Fruit fly (Drosophila melanogaster) whole organism, embryonic: ENCODE data around the gene TwdlW.

ENCODE experiments used
- Ada2b ChIP-seq: fragments of 200-800 bp; sonication (Bioruptor generic); IDR thresholded peaks from 2 replicates; pipeline ENCODE4 v1.3.6; 2022; ENCODE audit warnings: missing biosample characterization, missing genetic modification characterization
- Atf6 ChIP-seq: fragments of 200-800 bp; sonication (Bioruptor generic); IDR thresholded peaks from 2 replicates; pipeline ENCODE4 v1.3.6; 2022; ENCODE audit warnings: missing biosample characterization, missing genetic modification characterization
- CG10543 ChIP-seq: fragments of 200-800 bp; sonication (Bioruptor generic); optimal IDR thresholded peaks from 3 replicates; lab custom pipeline; 2017; ENCODE audit warnings: missing biosample characterization, mild to moderate bottlenecking, missing genetic modification characterization, moderate library complexity
- CG11085 ChIP-seq: fragments of 200-800 bp; sonication (Bioruptor generic); IDR thresholded peaks from 2 replicates; pipeline ENCODE4 v1.3.6; 2022; ENCODE audit warnings: missing biosample characterization, missing genetic modification characterization
- CG11696 ChIP-seq: fragments of 200-800 bp; sonication (Bioruptor generic); IDR thresholded peaks from 2 replicates; pipeline ENCODE4 v1.3.6; 2022; ENCODE audit warnings: missing biosample characterization, missing genetic modification characterization
- CG12219 ChIP-seq: fragments of 200-800 bp; sonication (Bioruptor generic); optimal IDR thresholded peaks from 3 replicates; lab custom pipeline; 2018; ENCODE audit warnings: missing biosample characterization, mild to moderate bottlenecking, missing genetic modification characterization
- CG16779 ChIP-seq: fragments of 200-800 bp; sonication (Bioruptor generic); IDR thresholded peaks from 2 replicates; pipeline ENCODE4 v1.3.6; 2022; ENCODE audit warnings: missing biosample characterization, missing genetic modification characterization
- CG17186 ChIP-seq: fragments of 200-800 bp; sonication (Bioruptor generic); optimal IDR thresholded peaks from 3 replicates; lab custom pipeline; 2017; ENCODE audit warnings: missing biosample characterization, missing genetic modification reagents, missing genetic modification characterization
- CG2889 ChIP-seq: fragments of 200-800 bp; sonication (Bioruptor generic); IDR thresholded peaks from 3 replicates; pipeline ENCODE4 v1.3.6; 2022; ENCODE audit warnings: missing biosample characterization, missing genetic modification characterization
- CG3065 ChIP-seq: fragments of 200-800 bp; sonication (Bioruptor generic); optimal IDR thresholded peaks from 2 replicates; lab custom pipeline; 2016; ENCODE audit warnings: missing biosample characterization, missing genetic modification characterization
- CG3281 ChIP-seq: fragments of 200-800 bp; sonication (Bioruptor generic); optimal IDR thresholded peaks from 3 replicates; lab custom pipeline; 2017; ENCODE audit warnings: missing biosample characterization, mild to moderate bottlenecking, missing genetic modification characterization
- CG3726 ChIP-seq: fragments of 200-800 bp; sonication (Bioruptor generic); IDR thresholded peaks from 3 replicates; pipeline ENCODE4, ENCODE4 v1.3.6; 2022; ENCODE audit warnings: missing biosample characterization, missing genetic modification characterization
- CG3838 ChIP-seq: fragments of 200-800 bp; sonication (Bioruptor generic); optimal IDR thresholded peaks from 3 replicates; lab custom pipeline; 2016; ENCODE audit warnings: missing biosample characterization, missing genetic modification characterization
- CG43689 ChIP-seq: fragments of 200-800 bp; sonication (Bioruptor generic); IDR thresholded peaks from 2 replicates; pipeline ENCODE4 v1.3.6; 2022; ENCODE audit warnings: missing biosample characterization, missing genetic modification characterization
- CG4424 ChIP-seq: fragments of 200-800 bp; sonication (Bioruptor generic); optimal IDR thresholded peaks from 3 replicates; lab custom pipeline; 2016; ENCODE audit warnings: missing biosample characterization, missing genetic modification characterization
- CG6683 ChIP-seq: fragments of 200-800 bp; sonication (Bioruptor generic); optimal IDR thresholded peaks from 2 replicates; lab custom pipeline; 2017; ENCODE audit warnings: missing biosample characterization, mild to moderate bottlenecking, missing genetic modification characterization, missing genetic modification reagents
- CG6813 ChIP-seq: fragments of 200-800 bp; sonication (Bioruptor generic); optimal IDR thresholded peaks from 2 replicates; lab custom pipeline; 2017; ENCODE audit warnings: missing biosample characterization, missing genetic modification characterization, mild to moderate bottlenecking, moderate library complexity, missing genetic modification reagents
- CG7963 ChIP-seq: fragments of 200-800 bp; sonication (Bioruptor generic); IDR thresholded peaks from 3 replicates; pipeline ENCODE4 v1.3.6; 2022; ENCODE audit warnings: missing biosample characterization, missing genetic modification characterization; ENCODE audit not compliant: partially characterized antibody
- CG8281 ChIP-seq: fragments of 200-800 bp; sonication (Bioruptor generic); optimal IDR thresholded peaks from 2 replicates; lab custom pipeline; 2018; ENCODE audit warnings: missing biosample characterization, mild to moderate bottlenecking, missing genetic modification characterization, moderate library complexity
- CG8290 ChIP-seq, 3 experiments: fragments of 200-800 bp; sonication (Bioruptor generic); optimal IDR thresholded peaks; 2 replicates each; lab custom pipeline; 2016 to 2019; ENCODE audit warnings: missing biosample characterization in 3 of 3, missing genetic modification characterization in 3 of 3, mild to moderate bottlenecking in 2 of 3, moderate library complexity in 1 of 3
- CG8944 ChIP-seq: fragments of 200-800 bp; sonication (Bioruptor generic); optimal IDR thresholded peaks from 3 replicates; lab custom pipeline; 2016; ENCODE audit warnings: missing biosample characterization, missing genetic modification characterization
- CHES-1-like ChIP-seq: fragments of 200-800 bp; sonication (Bioruptor generic); optimal IDR thresholded peaks from 2 replicates; lab custom pipeline; 2016; ENCODE audit warnings: missing biosample characterization, missing genetic modification characterization
- D19B ChIP-seq: fragments of 200-800 bp; sonication (Bioruptor generic); optimal IDR thresholded peaks from 2 replicates; lab custom pipeline; 2017; ENCODE audit warnings: missing biosample characterization, mild to moderate bottlenecking, missing genetic modification characterization
- Dbx ChIP-seq: fragments of 200-800 bp; sonication (Bioruptor generic); IDR thresholded peaks from 3 replicates; pipeline ENCODE4 v1.3.6; 2022; ENCODE audit warnings: missing biosample characterization, missing genetic modification characterization
- Drgx ChIP-seq: fragments of 200-800 bp; sonication (Bioruptor generic); IDR thresholded peaks from 2 replicates; pipeline ENCODE4 v1.3.6; 2022; ENCODE audit warnings: missing biosample characterization, missing genetic modification characterization
- Elba2 ChIP-seq: fragments of 200-800 bp; sonication (Bioruptor generic); optimal IDR thresholded peaks from 3 replicates; lab custom pipeline; 2016; ENCODE audit warnings: missing biosample characterization, missing genetic modification characterization
- HmgZ ChIP-seq: fragments of 200-800 bp; sonication (Bioruptor generic); optimal IDR thresholded peaks from 2 replicates; lab custom pipeline; 2018; ENCODE audit warnings: missing biosample characterization, mild to moderate bottlenecking, missing genetic modification characterization
- Hsf ChIP-seq: fragments of 200-800 bp; sonication (Bioruptor generic); optimal IDR thresholded peaks from 3 replicates; lab custom pipeline; 2016; ENCODE audit warnings: missing biosample characterization, missing genetic modification characterization
- MESR4 ChIP-seq: fragments of 200-800 bp; sonication (Bioruptor generic); optimal IDR thresholded peaks from 2 replicates; lab custom pipeline; 2018; ENCODE audit warnings: missing biosample characterization, mild to moderate bottlenecking, missing genetic modification characterization, moderate library complexity
- Nf-YA ChIP-seq: fragments of 200-800 bp; sonication (Bioruptor generic); IDR thresholded peaks from 2 replicates; pipeline ENCODE4 v1.3.6; 2022; ENCODE audit warnings: missing biosample characterization, missing genetic modification characterization
- Opbp ChIP-seq: fragments of 200-800 bp; sonication (Bioruptor generic); IDR thresholded peaks from 3 replicates; pipeline ENCODE4 v1.3.6; 2022; ENCODE audit warnings: missing biosample characterization, missing genetic modification characterization; ENCODE audit not compliant: partially characterized antibody
- Ptx1 ChIP-seq: fragments of 200-800 bp; sonication (Bioruptor generic); IDR thresholded peaks from 2 replicates; pipeline ENCODE4 v1.3.6; 2022; ENCODE audit warnings: missing biosample characterization, missing genetic modification characterization
- Rfx ChIP-seq: fragments of 200-800 bp; sonication (Bioruptor generic); IDR thresholded peaks from 2 replicates; pipeline ENCODE4 v1.3.6; 2022; ENCODE audit warnings: missing biosample characterization, missing genetic modification characterization
- Trl ChIP-seq, 3 experiments: fragments of >200 bp in 2 of 3; fragments of 200-800 bp in 1 of 3; sonication (Bioruptor generic) in 1 of 3; optimal IDR thresholded peaks; 2 replicates in 1 of 3; 3 replicates in 2 of 3; lab custom pipeline; 2016 to 2017; ENCODE audit warnings: missing biosample characterization in 1 of 3, missing genetic modification characterization in 1 of 3
- ab ChIP-seq: fragments of 200-800 bp; sonication (Bioruptor generic); optimal IDR thresholded peaks from 2 replicates; lab custom pipeline; 2016; ENCODE audit warnings: missing biosample characterization, missing genetic modification characterization
- bbx ChIP-seq: fragments of 200-800 bp; sonication (Bioruptor generic); IDR thresholded peaks from 2 replicates; pipeline ENCODE4 v1.3.6; 2022; ENCODE audit warnings: missing biosample characterization, missing genetic modification characterization; ENCODE audit not compliant: partially characterized antibody
- cad ChIP-seq: fragments of >200 bp; optimal IDR thresholded peaks from 2 replicates; lab custom pipeline; 2017; ENCODE audit warnings: missing biosample characterization, missing genetic modification characterization
- cg ChIP-seq: fragments of 200-800 bp; sonication (Bioruptor generic); optimal IDR thresholded peaks from 3 replicates; lab custom pipeline; 2019; ENCODE audit warnings: missing biosample characterization, mild to moderate bottlenecking, missing genetic modification characterization, moderate library complexity
- ewg ChIP-seq: fragments of 200-800 bp; sonication (Bioruptor generic); optimal IDR thresholded peaks from 3 replicates; lab custom pipeline; 2017; ENCODE audit warnings: mild to moderate bottlenecking, missing biosample characterization, missing genetic modification reagents, missing genetic modification characterization
- gro ChIP-seq: fragments of 200-800 bp; sonication (Bioruptor generic); optimal IDR thresholded peaks from 2 replicates; lab custom pipeline; 2016; ENCODE audit warnings: missing biosample characterization, missing genetic modification characterization
- gt ChIP-seq: fragments of 200-800 bp; sonication (Bioruptor generic); IDR thresholded peaks from 2 replicates; pipeline ENCODE4 v1.3.6; 2022; ENCODE audit warnings: missing biosample characterization, missing genetic modification characterization
- kay ChIP-seq: fragments of 200-800 bp; sonication (Bioruptor generic); optimal IDR thresholded peaks from 2 replicates; lab custom pipeline; 2016; ENCODE audit warnings: missing biosample characterization, missing genetic modification characterization
- lov ChIP-seq, 2 experiments: fragments of 200-800 bp in 1 of 2; fragments of >200 bp in 1 of 2; sonication (Bioruptor generic) in 1 of 2; IDR thresholded peaks in 1 of 2; optimal IDR thresholded peaks in 1 of 2; 2 replicates in 1 of 2; 3 replicates in 1 of 2; pipeline versions ENCODE4 v1.3.6 to Lab custom; 2017 to 2022; ENCODE audit warnings: missing biosample characterization in 1 of 2, missing genetic modification characterization in 1 of 2
- mirr ChIP-seq: fragments of 200-800 bp; sonication (Bioruptor generic); optimal IDR thresholded peaks from 3 replicates; lab custom pipeline; 2018; ENCODE audit warnings: missing biosample characterization, mild to moderate bottlenecking, missing genetic modification characterization
- pita ChIP-seq: fragments of 200-800 bp; sonication (Bioruptor generic); optimal IDR thresholded peaks from 2 replicates; lab custom pipeline; 2017; ENCODE audit warnings: missing biosample characterization, mild to moderate bottlenecking, missing genetic modification characterization
- ranshi ChIP-seq: fragments of 200-800 bp; sonication (Bioruptor generic); IDR thresholded peaks from 2 replicates; pipeline ENCODE4 v1.3.6; 2022; ENCODE audit warnings: missing biosample characterization, missing genetic modification characterization
- row ChIP-seq: fragments of 200-800 bp; sonication (Bioruptor generic); IDR thresholded peaks from 3 replicates; pipeline ENCODE4 v1.3.6; 2022; ENCODE audit warnings: missing biosample characterization, missing genetic modification characterization
- stc ChIP-seq: fragments of 200-800 bp; sonication (Bioruptor generic); IDR thresholded peaks from 2 replicates; pipeline ENCODE4 v1.3.6; 2022; ENCODE audit warnings: missing biosample characterization, missing genetic modification characterization
- wek ChIP-seq: fragments of 200-800 bp; sonication (Bioruptor generic); optimal IDR thresholded peaks from 3 replicates; lab custom pipeline; 2018; ENCODE audit warnings: missing biosample characterization, mild to moderate bottlenecking, missing genetic modification characterization, moderate library complexity
- yki ChIP-seq: fragments of >200 bp; optimal IDR thresholded peaks from 3 replicates; lab custom pipeline; 2018

The TwdlW gene

DNA sequence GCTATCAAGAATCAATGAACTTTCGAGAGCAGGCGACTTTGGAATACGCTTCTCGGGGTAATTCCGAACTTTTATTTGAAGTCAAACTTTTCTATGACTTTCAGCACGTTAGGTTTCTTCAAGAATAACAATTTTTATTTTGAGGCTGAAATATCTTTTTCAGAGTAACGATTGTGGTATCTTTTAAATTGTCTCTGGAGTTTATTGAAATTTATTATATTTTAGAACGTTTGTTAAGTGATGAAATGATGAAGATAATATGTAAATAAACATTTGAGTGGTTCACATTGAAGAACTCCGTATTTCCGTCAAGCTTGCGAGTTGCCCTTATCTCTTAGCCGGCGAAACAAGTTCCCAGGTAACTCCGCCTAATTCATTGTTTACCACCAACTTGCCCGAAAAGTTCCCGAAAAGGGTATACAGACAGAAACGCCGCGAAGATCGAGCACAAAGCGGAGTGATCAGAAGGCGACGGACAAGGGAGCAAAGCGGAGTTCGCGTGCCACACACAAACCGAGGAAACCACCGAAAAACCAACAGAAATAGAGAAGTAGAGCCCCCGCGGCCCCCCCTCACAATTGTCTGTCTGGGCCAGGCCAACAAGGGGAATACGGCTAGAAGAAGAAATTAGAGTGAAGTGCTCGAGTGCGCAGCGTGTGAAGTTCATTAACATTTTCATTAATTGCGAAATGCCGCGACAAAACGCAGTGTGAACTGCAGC lies 24.4 kb downstream of the TwdlW start (continued):
- TF ChIP-seq lov (optimal IDR thresholded peaks at IDR 0.05; lab: Kevin White, UChicago) (no peak), lov (GFP tag; IDR thresholded peaks at IDR 0.05; lab: Robert Waterston, UW) (no peak), Atf6 (GFP tag; lab: Robert Waterston, UW) (no peak), Dbx (GFP tag; lab: Robert Waterston, UW) (no peak), CG3281 (GFP tag; lab: Kevin White, UChicago) (no peak), Ada2b (GFP tag; lab: Robert Waterston, UW) (no peak), Opbp (GFP tag; lab: Robert Waterston, UW) (no peak), CG10543 (GFP tag; lab: Kevin White, UChicago) (no peak), ewg (no peak), CG2889 (no peak), D19B (GFP tag; lab: Kevin White, UChicago) (no peak), CG4424 (GFP tag; lab: Kevin White, UChicago) (peak; percentile 24), yki (lab: Kevin White, UChicago) (no peak), CHES-1-like (GFP tag; lab: Kevin White, UChicago) (no peak), ranshi (GFP tag; lab: Robert Waterston, UW) (no peak), CG11085 (GFP tag; lab: Robert Waterston, UW) (no peak), Trl (optimal IDR thresholded peaks at IDR 0.05; lab: Kevin White, UChicago) (no peak), Trl (GFP tag; optimal IDR thresholded peaks at IDR 0.05; lab: Kevin White, UChicago) (no peak), stc (GFP tag; lab: Robert Waterston, UW) (no peak), CG11696 (GFP tag; lab: Robert Waterston, UW) (no peak), Rfx (GFP tag; lab: Robert Waterston, UW) (no peak), ab (GFP tag; lab: Kevin White, UChicago) (no peak), CG8281 (tag; lab: Kevin White, UChicago) (no peak), CG17186 (GFP tag; lab: Kevin White, UChicago) (no peak), CG6683 (GFP tag; lab: Kevin White, UChicago) (no peak), MESR4 (GFP tag; lab: Kevin White, UChicago) (no peak), row (peak; percentile 53; the same call in 2 of the 3 replicates), mirr (GFP tag; lab: Kevin White, UChicago) (no peak), wek (GFP tag; lab: Kevin White, UChicago) (no peak), Drgx (GFP tag; lab: Robert Waterston, UW) (no peak), gro (no peak), cad (no peak), pita (GFP tag; lab: Kevin White, UChicago) (no peak), kay (GFP tag; lab: Kevin White, UChicago) (no peak), CG43689 (no peak), CG12219 (no peak), cg (GFP tag; lab: Kevin White, UChicago) (no peak), CG7963 (GFP tag; lab: Robert Waterston, UW) (no peak), Elba2 (GFP tag; lab: Kevin White, UChicago) (no peak), bbx (GFP tag; lab: Robert Waterston, UW) (no peak), CG3838 (GFP tag; lab: Kevin White, UChicago) (no peak), Hsf (GFP tag; lab: Kevin White, UChicago) (peak; percentile 11), CG8944 (no peak), CG8290 (GFP tag; optimal IDR thresholded peaks at IDR 0.05; lab: Kevin White, UChicago) (no peak), CG8290 (tag; optimal IDR thresholded peaks at IDR 0.05; lab: Kevin White, UChicago) (no peak), HmgZ (tag; lab: Kevin White, UChicago) (no peak), Nf-YA (GFP tag; lab: Robert Waterston, UW) (no peak), CG3726 (GFP tag; lab: Robert Waterston, UW) (0 out of 3 replicates have a peak, but pooled peaks have one; percentile 5), CG16779 (GFP tag; lab: Robert Waterston, UW) (no peak), gt (GFP tag; lab: Robert Waterston, UW) (no peak), CG3065 (no peak), CG6813 (no peak), Ptx1 (GFP tag; lab: Robert Waterston, UW) (no peak)
